Fruit fly (Drosophila melanogaster) whole organism, embryonic: Measurements from ENCODE around the gene CG11052.

Experiments
- Antp ChIP-seq: fragments of 200-800 bp; sonication (Bioruptor generic); optimal IDR thresholded peaks from 3 replicates; lab custom pipeline; 2016; ENCODE audit warnings: missing biosample characterization, missing genetic modification characterization
- Bgb ChIP-seq: fragments of 200-800 bp; sonication (Bioruptor generic); IDR thresholded peaks from 2 replicates; pipeline ENCODE4 v1.3.6; 2022; ENCODE audit warnings: missing biosample characterization, missing genetic modification characterization; ENCODE audit not compliant: partially characterized antibody
- Bteb2 ChIP-seq: fragments of 200-800 bp; sonication (Bioruptor generic); optimal IDR thresholded peaks from 2 replicates; lab custom pipeline; 2016; ENCODE audit warnings: missing biosample characterization, missing genetic modification characterization
- CG10431 ChIP-seq: fragments of 200-800 bp; sonication (Bioruptor generic); optimal IDR thresholded peaks from 3 replicates; lab custom pipeline; 2018; ENCODE audit warnings: missing biosample characterization, mild to moderate bottlenecking, missing genetic modification characterization
- CG10462 ChIP-seq: fragments of 200-800 bp; sonication (Bioruptor generic); optimal IDR thresholded peaks from 2 replicates; lab custom pipeline; 2016; ENCODE audit warnings: missing biosample characterization, missing genetic modification characterization
- CG11695 ChIP-seq: fragments of 200-800 bp; sonication (Bioruptor generic); IDR thresholded peaks from 3 replicates; pipeline ENCODE4 v1.3.6; 2022; ENCODE audit warnings: missing biosample characterization, missing genetic modification characterization
- CG17186 ChIP-seq: fragments of 200-800 bp; sonication (Bioruptor generic); optimal IDR thresholded peaks from 3 replicates; lab custom pipeline; 2017; ENCODE audit warnings: missing biosample characterization, missing genetic modification reagents, missing genetic modification characterization
- CG2875 ChIP-seq: fragments of 200-800 bp; sonication (Bioruptor generic); optimal IDR thresholded peaks from 2 replicates; lab custom pipeline; 2017; ENCODE audit warnings: missing biosample characterization, mild to moderate bottlenecking, missing genetic modification characterization, missing genetic modification reagents
- CG30403 ChIP-seq: fragments of 200-800 bp; sonication (Bioruptor generic); optimal IDR thresholded peaks from 3 replicates; lab custom pipeline; 2016; ENCODE audit warnings: missing biosample characterization, missing genetic modification characterization
- CG3847 ChIP-seq: fragments of 200-800 bp; sonication (Bioruptor generic); IDR thresholded peaks from 2 replicates; pipeline ENCODE4 v1.3.6; 2022; ENCODE audit warnings: missing biosample characterization, missing genetic modification characterization
- CG7987 ChIP-seq: fragments of 200-800 bp; sonication (Bioruptor generic); optimal IDR thresholded peaks from 2 replicates; lab custom pipeline; 2018; ENCODE audit warnings: missing biosample characterization, mild to moderate bottlenecking, missing genetic modification characterization, moderate library complexity
- CG8281 ChIP-seq: fragments of 200-800 bp; sonication (Bioruptor generic); optimal IDR thresholded peaks from 2 replicates; lab custom pipeline; 2018; ENCODE audit warnings: missing biosample characterization, mild to moderate bottlenecking, missing genetic modification characterization, moderate library complexity
- CG8765 ChIP-seq: fragments of 200-800 bp; sonication (Bioruptor generic); IDR thresholded peaks from 2 replicates; pipeline ENCODE4 v1.3.6; 2022; ENCODE audit warnings: missing biosample characterization, missing genetic modification characterization
- CG9817 ChIP-seq: fragments of 200-800 bp; sonication (Bioruptor generic); optimal IDR thresholded peaks from 2 replicates; lab custom pipeline; 2018; ENCODE audit warnings: missing biosample characterization, mild to moderate bottlenecking, missing genetic modification characterization, moderate library complexity
- Dbx ChIP-seq: fragments of 200-800 bp; sonication (Bioruptor generic); IDR thresholded peaks from 3 replicates; pipeline ENCODE4 v1.3.6; 2022; ENCODE audit warnings: missing biosample characterization, missing genetic modification characterization
- Deaf1 ChIP-seq: fragments of 200-800 bp; optimal IDR thresholded peaks from 3 replicates; lab custom pipeline; 2019; ENCODE audit warnings: missing biosample characterization, mild to moderate bottlenecking, missing genetic modification characterization, moderate library complexity
- Dll ChIP-seq: fragments of 200-800 bp; sonication (Bioruptor generic); IDR thresholded peaks from 4 replicates; pipeline ENCODE4 v1.3.6; 2022; ENCODE audit warnings: missing biosample characterization, missing genetic modification characterization; ENCODE audit not compliant: partially characterized antibody
- Doc2 ChIP-seq: fragments of 200-800 bp; sonication (Bioruptor generic); IDR thresholded peaks from 2 replicates; pipeline ENCODE4 v1.3.6; 2022; ENCODE audit warnings: missing biosample characterization, missing genetic modification characterization
- Gug ChIP-seq: fragments of 200-800 bp; sonication (Bioruptor generic); IDR thresholded peaks from 4 replicates; pipeline ENCODE4 v1.3.6; 2022; ENCODE audit warnings: missing biosample characterization, missing genetic modification characterization
- Hr78 ChIP-seq, 2 experiments: fragments of 200-800 bp in 1 of 2; fragments of >200 bp in 1 of 2; sonication (Bioruptor generic) in 1 of 2; optimal IDR thresholded peaks; 2 replicates each; lab custom pipeline; 2017 to 2019; ENCODE audit warnings: missing biosample characterization in 2 of 2, missing genetic modification characterization in 2 of 2, mild to moderate bottlenecking in 1 of 2, moderate library complexity in 1 of 2
- Lpt ChIP-seq: fragments of >200 bp; optimal IDR thresholded peaks from 2 replicates; lab custom pipeline; 2018; ENCODE audit warnings: missing biosample characterization, missing genetic modification characterization
- MBD-R2 ChIP-seq: fragments of 200-800 bp; sonication (Bioruptor generic); IDR thresholded peaks from 2 replicates; pipeline ENCODE4 v1.3.6; 2022; ENCODE audit warnings: missing biosample characterization, missing genetic modification characterization
- Med ChIP-seq: fragments of 200-800 bp; sonication (Bioruptor generic); peaks from one replicate; lab custom pipeline; 2016; ENCODE audit warnings: missing biosample characterization, missing genetic modification characterization, mild to moderate bottlenecking, inconsistent platforms, moderate library complexity
- NK7.1 ChIP-seq: fragments of 200-800 bp; sonication (Bioruptor generic); optimal IDR thresholded peaks from 3 replicates; lab custom pipeline; 2016; ENCODE audit warnings: missing biosample characterization, missing genetic modification characterization
- Neu2 ChIP-seq: fragments of 200-800 bp; sonication (Bioruptor generic); optimal IDR thresholded peaks from 3 replicates; lab custom pipeline; 2016; ENCODE audit warnings: missing biosample characterization, missing genetic modification characterization, borderline replicate concordance
- Rfx ChIP-seq: fragments of 200-800 bp; sonication (Bioruptor generic); IDR thresholded peaks from 2 replicates; pipeline ENCODE4 v1.3.6; 2022; ENCODE audit warnings: missing biosample characterization, missing genetic modification characterization
- Sry-δ ChIP-seq: fragments of 200-800 bp; sonication (Bioruptor generic); optimal IDR thresholded peaks from 2 replicates; lab custom pipeline; 2016; ENCODE audit warnings: missing biosample characterization, missing genetic modification characterization
- Stat92E ChIP-seq, 3 experiments: fragments of >200 bp in 2 of 3; fragments of 200-800 bp in 1 of 3; sonication (Bioruptor generic) in 1 of 3; optimal IDR thresholded peaks; 2 replicates each; lab custom pipeline; 2017 to 2019; ENCODE audit warnings: missing biosample characterization in 3 of 3, missing genetic modification characterization in 3 of 3, mild to moderate bottlenecking in 1 of 3, moderate library complexity in 1 of 3
- Tbp ChIP-seq: fragments of >200 bp; optimal IDR thresholded peaks from 2 replicates; lab custom pipeline; 2018; ENCODE audit warnings: missing biosample characterization, missing genetic modification characterization
- ac ChIP-seq: fragments of 200-800 bp; sonication (Bioruptor generic); optimal IDR thresholded peaks from 3 replicates; lab custom pipeline; 2017; ENCODE audit warnings: missing biosample characterization, mild to moderate bottlenecking, missing genetic modification characterization
- bab2 ChIP-seq: fragments of 200-800 bp; sonication (Bioruptor generic); optimal IDR thresholded peaks from 2 replicates; lab custom pipeline; 2016; ENCODE audit warnings: missing biosample characterization, missing genetic modification characterization
- bcd ChIP-seq: fragments of 200-800 bp; sonication (Bioruptor generic); optimal IDR thresholded peaks from 2 replicates; lab custom pipeline; 2017; ENCODE audit warnings: missing biosample characterization, mild to moderate bottlenecking, missing genetic modification characterization
- bigmax ChIP-seq: fragments of 200-800 bp; sonication (Bioruptor generic); optimal IDR thresholded peaks from 2 replicates; lab custom pipeline; 2018; ENCODE audit warnings: missing biosample characterization, mild to moderate bottlenecking, missing genetic modification characterization
- cad ChIP-seq: fragments of >200 bp; optimal IDR thresholded peaks from 2 replicates; lab custom pipeline; 2017; ENCODE audit warnings: missing biosample characterization, missing genetic modification characterization
- crp ChIP-seq, 2 experiments: fragments of 200-800 bp; sonication (Bioruptor generic); optimal IDR thresholded peaks; 2 replicates in 1 of 2; 3 replicates in 1 of 2; lab custom pipeline; 2017; ENCODE audit warnings: missing biosample characterization in 2 of 2, missing genetic modification characterization in 2 of 2, mild to moderate bottlenecking in 1 of 2, moderate library complexity in 1 of 2
- danr ChIP-seq: fragments of 200-800 bp; sonication (Bioruptor generic); IDR thresholded peaks from 2 replicates; pipeline ENCODE4 v1.3.6; 2022; ENCODE audit warnings: missing biosample characterization, missing genetic modification characterization
- disco-r ChIP-seq: fragments of 200-800 bp; sonication (Bioruptor generic); optimal IDR thresholded peaks from 2 replicates; lab custom pipeline; 2016; ENCODE audit warnings: missing biosample characterization, missing genetic modification characterization
- eve ChIP-seq, 2 experiments: fragments of >200 bp; optimal IDR thresholded peaks; 2 replicates each; lab custom pipeline; 2017; ENCODE audit warnings: missing biosample characterization in 2 of 2, missing genetic modification characterization in 2 of 2
- gce ChIP-seq: fragments of 200-800 bp; sonication (Bioruptor generic); IDR thresholded peaks from 3 replicates; pipeline ENCODE4 v1.3.6; 2022; ENCODE audit warnings: missing biosample characterization, missing genetic modification characterization
- kay ChIP-seq: fragments of 200-800 bp; sonication (Bioruptor generic); optimal IDR thresholded peaks from 2 replicates; lab custom pipeline; 2016; ENCODE audit warnings: missing biosample characterization, missing genetic modification characterization
- lmd ChIP-seq: fragments of 200-800 bp; sonication (Bioruptor generic); IDR thresholded peaks from 2 replicates; pipeline ENCODE4 v1.3.6; 2022; ENCODE audit warnings: missing biosample characterization, missing genetic modification characterization
- pb ChIP-seq: fragments of 200-800 bp; sonication (Bioruptor generic); optimal IDR thresholded peaks from 3 replicates; lab custom pipeline; 2016; ENCODE audit warnings: missing biosample characterization, missing genetic modification characterization
- pnt ChIP-seq: fragments of 200-800 bp; sonication (Bioruptor generic); optimal IDR thresholded peaks from 3 replicates; lab custom pipeline; 2016; ENCODE audit warnings: missing biosample characterization, missing genetic modification characterization
- pros ChIP-seq: fragments of 200-800 bp; sonication (Bioruptor generic); optimal IDR thresholded peaks from 3 replicates; lab custom pipeline; 2019; ENCODE audit warnings: missing biosample characterization, mild to moderate bottlenecking, missing genetic modification characterization, moderate library complexity
- sisA ChIP-seq: fragments of 200-800 bp; sonication (Bioruptor generic); IDR thresholded peaks from 2 replicates; pipeline ENCODE4 v1.3.6; 2022; ENCODE audit warnings: missing biosample characterization, missing genetic modification characterization
- sna ChIP-seq: fragments of 200-800 bp; sonication (Bioruptor generic); IDR thresholded peaks from 2 replicates; pipeline ENCODE4 v1.3.6; 2022; ENCODE audit warnings: missing biosample characterization, missing genetic modification characterization; ENCODE audit not compliant: partially characterized antibody
- sob ChIP-seq: fragments of 200-800 bp; sonication (Bioruptor generic); IDR thresholded peaks from 2 replicates; pipeline ENCODE4 v1.3.6; 2022; ENCODE audit warnings: missing biosample characterization, missing genetic modification characterization
- toy ChIP-seq: fragments of 200-800 bp; sonication (Bioruptor generic); IDR thresholded peaks from 2 replicates; pipeline ENCODE4 v1.3.6; 2022; ENCODE audit warnings: missing biosample characterization, missing genetic modification characterization
- vvl ChIP-seq: fragments of 200-800 bp; sonication (Bioruptor generic); IDR thresholded peaks from 2 replicates; pipeline ENCODE4 v1.3.6; 2022; ENCODE audit warnings: missing biosample characterization, missing genetic modification characterization
- zf30C ChIP-seq: fragments of 200-800 bp; sonication (Bioruptor generic); optimal IDR thresholded peaks from 3 replicates; lab custom pipeline; 2018; ENCODE audit warnings: missing biosample characterization, mild to moderate bottlenecking, missing genetic modification characterization

CG11052 gene

dm6 chr3R:8001074-8001669 is 7.9 kb downstream of the CG11052 start, which contains the start of the genes Kmn2 and CG2698 (continued):
- peak; percentile 62; the same call in 2 of the 4 replicates for TF ChIP-seq Dll (GFP tag; lab: Robert Waterston, UW)
- TF ChIP-seq Tbp (GFP tag; lab: Kevin White, UChicago): no peak
- peak; percentile 73 for TF ChIP-seq Deaf1 (tag; lab: Kevin White, UChicago)
- TF ChIP-seq cad (GFP tag; lab: Kevin White, UChicago): no peak
- peak; percentile 83 for TF ChIP-seq CG8281 (tag; lab: Kevin White, UChicago)
- TF ChIP-seq CG11695 (GFP tag; lab: Robert Waterston, UW): peak; percentile 95
- peak; percentile 97 for TF ChIP-seq Med (GFP tag; lab: Kevin White, UChicago)
- peak; percentile 98 for TF ChIP-seq MBD-R2 (GFP tag; lab: Robert Waterston, UW)
- TF ChIP-seq toy (GFP tag; lab: Robert Waterston, UW): peak; percentile 88
- TF ChIP-seq CG8765 (GFP tag; lab: Robert Waterston, UW): peak; percentile 97
- TF ChIP-seq vvl (GFP tag; lab: Robert Waterston, UW): peak; percentile 99
- peak; percentile 61 for TF ChIP-seq NK7.1 (GFP tag; lab: Kevin White, UChicago)
- peak; percentile 99 for TF ChIP-seq CG3847 (GFP tag; lab: Robert Waterston, UW)
- TF ChIP-seq pros (GFP tag; lab: Kevin White, UChicago): peak; percentile 12
- TF ChIP-seq Dbx (GFP tag; lab: Robert Waterston, UW): peak; percentile 98
- TF ChIP-seq Doc2: peak; percentile 92
- TF ChIP-seq CG2875 (GFP tag; lab: Kevin White, UChicago): peak; percentile 91
- peak; percentile 95 for TF ChIP-seq CG9817 (tag; lab: Kevin White, UChicago)
- peak; percentile 98 for TF ChIP-seq sisA (GFP tag; lab: Robert Waterston, UW)
- TF ChIP-seq kay (GFP tag; lab: Kevin White, UChicago): peak; percentile 85
- peak in 1 of 3 experiments; percentile 60 for TF ChIP-seq Stat92E (GFP tag; optimal IDR thresholded peaks at IDR 0.05; lab: Kevin White, UChicago)
- peak; percentile 99 for TF ChIP-seq sob (GFP tag; lab: Robert Waterston, UW)
- TF ChIP-seq pnt (GFP tag; lab: Kevin White, UChicago): peak; percentile 81
- no peak for TF ChIP-seq zf30C (GFP tag; lab: Kevin White, UChicago)
- peak; percentile 61 for TF ChIP-seq pb (GFP tag; lab: Kevin White, UChicago)
- TF ChIP-seq CG10431: peak; percentile 89
- TF ChIP-seq Gug (GFP tag; lab: Robert Waterston, UW): peak; percentile 97
- TF ChIP-seq Antp (GFP tag; lab: Kevin White, UChicago): peak; percentile 71
- TF ChIP-seq Bteb2 (GFP tag; lab: Kevin White, UChicago): peak; percentile 74
- peak; percentile 94 for TF ChIP-seq gce (GFP tag; lab: Robert Waterston, UW)
- no peak for TF ChIP-seq bigmax (GFP tag; lab: Kevin White, UChicago)
- TF ChIP-seq disco-r (GFP tag; lab: Kevin White, UChicago): peak; percentile 51
- peak; percentile 95 for TF ChIP-seq danr (GFP tag; lab: Robert Waterston, UW)
- TF ChIP-seq Lpt (GFP tag; lab: Kevin White, UChicago): no peak
- peak in 1 of 2 experiments; percentile 67 for TF ChIP-seq Hr78 (GFP tag; optimal IDR thresholded peaks at IDR 0.05; lab: Kevin White, UChicago)
- TF ChIP-seq CG7987 (GFP tag; lab: Kevin White, UChicago): peak; percentile 85
- TF ChIP-seq Bgb (GFP tag; lab: Robert Waterston, UW): peak; percentile 53; the same call in 1 of the 2 replicates
- TF ChIP-seq Neu2 (GFP tag; lab: Kevin White, UChicago): no peak
- peak; percentile 84 for TF ChIP-seq bab2 (GFP tag; lab: Kevin White, UChicago)
- TF ChIP-seq lmd (GFP tag; lab: Robert Waterston, UW): peak; percentile 99
- TF ChIP-seq Rfx (GFP tag; lab: Robert Waterston, UW): peak; percentile 98
- peak; percentile 18 to 74 for TF ChIP-seq crp (GFP tag; optimal IDR thresholded peaks at IDR 0.05; lab: Kevin White, UChicago)
- TF ChIP-seq CG10462: peak; percentile 85
- TF ChIP-seq ac (GFP tag; lab: Kevin White, UChicago): peak; percentile 80
- peak; percentile 47 for TF ChIP-seq Sry-δ (GFP tag; lab: Kevin White, UChicago)
- peak; percentile 97 for TF ChIP-seq CG30403 (GFP tag; lab: Kevin White, UChicago)
- TF ChIP-seq CG17186 (GFP tag; lab: Kevin White, UChicago): peak; percentile 48
- TF ChIP-seq bcd (GFP tag; lab: Kevin White, UChicago): peak; percentile 96
- TF ChIP-seq sna (GFP tag; lab: Robert Waterston, UW): peak; percentile 43; the same call in 1 of the 2 replicates
- TF ChIP-seq eve (GFP tag; optimal IDR thresholded peaks at IDR 0.05; lab: Kevin White, UChicago): no peak
